Worm (Caenorhabditis elegans) whole organism, L1 larva: ENCODE data around the gene nhr-68.

Experiments
- ama-1 ChIP-seq: fragments of 150-350 bp; optimal IDR thresholded peaks from 2 replicates; lab custom pipeline; 2014
- blmp-1 ChIP-seq: fragments of 150-350 bp; optimal IDR thresholded peaks from 2 replicates; lab custom pipeline; 2014; ENCODE audit warnings: missing biosample characterization, missing genetic modification characterization
- egl-27 ChIP-seq, 2 experiments: fragments of 150-350 bp in 1 of 2; sonication (generic microtip); optimal IDR thresholded peaks; 3 replicates each; lab custom pipeline; 2017 to 2018; ENCODE audit warnings: missing biosample characterization in 2 of 2, missing genetic modification characterization in 2 of 2, missing genetic modification reagents in 2 of 2
- fos-1 ChIP-seq: fragments of 150-350 bp; optimal IDR thresholded peaks from 2 replicates; lab custom pipeline; 2014; ENCODE audit warnings: missing biosample characterization, missing genetic modification characterization
- lin-15B ChIP-seq: fragments of 150-350 bp; sonication (generic microtip); optimal IDR thresholded peaks from 3 replicates; lab custom pipeline; 2014; ENCODE audit warnings: missing biosample characterization, missing genetic modification characterization
- mdl-1 ChIP-seq, 2 experiments: fragments of 150-350 bp; optimal IDR thresholded peaks; 2 replicates each; lab custom pipeline; 2014 to 2017; ENCODE audit warnings: missing biosample characterization in 2 of 2, missing genetic modification characterization in 2 of 2, inconsistent platforms in 1 of 2
- pag-3 ChIP-seq: sonication (generic microtip); optimal IDR thresholded peaks from 2 replicates; lab custom pipeline; 2017; ENCODE audit warnings: missing genetic modification characterization, mild to moderate bottlenecking, missing compliant biosample characterization, antibody characterized with exemption, borderline replicate concordance; ENCODE audit not compliant: insufficient read depth
- pqm-1 ChIP-seq: sonication (generic microtip); optimal IDR thresholded peaks from 3 replicates; lab custom pipeline; 2017; ENCODE audit warnings: missing biosample characterization, missing genetic modification characterization
- snpc-4 ChIP-seq: fragments of 150-350 bp; optimal IDR thresholded peaks from 2 replicates; lab custom pipeline; 2014; ENCODE audit warnings: missing biosample characterization, missing genetic modification characterization
- unc-62 ChIP-seq: fragments of 150-350 bp; optimal IDR thresholded peaks from 2 replicates; lab custom pipeline; 2014; ENCODE audit warnings: missing biosample characterization, missing genetic modification reagents, missing genetic modification characterization
- zag-1 ChIP-seq: fragments of 150-350 bp; optimal IDR thresholded peaks from 2 replicates; lab custom pipeline; 2014; ENCODE audit warnings: missing biosample characterization, missing genetic modification characterization
- ztf-4 ChIP-seq: fragments of 150-350 bp; optimal IDR thresholded peaks from 2 replicates; lab custom pipeline; 2014; ENCODE audit warnings: missing biosample characterization, missing genetic modification characterization

ce11 chrV:11598807-11599206 is 25.6 kb downstream of the nhr-68 start, which contains the start of gene srx-84:
- no peak for TF ChIP-seq fos-1 (tag; lab: Kevin White, UChicago)
- TF ChIP-seq ama-1 (lab: Kevin White, UChicago) = no peak
- no peak for TF ChIP-seq zag-1 (tag; lab: Kevin White, UChicago)
- no peak for TF ChIP-seq egl-27 (tag; optimal IDR thresholded peaks at IDR 0.05; lab: Kevin White, UChicago)
- TF ChIP-seq blmp-1 (tag; lab: Kevin White, UChicago) = no peak
- TF ChIP-seq mdl-1 (tag; optimal IDR thresholded peaks at IDR 0.05; lab: Kevin White, UChicago) = no peak
- no peak for TF ChIP-seq ztf-4 (tag; lab: Kevin White, UChicago)
- no peak for TF ChIP-seq pqm-1 (tag; lab: Kevin White, UChicago)
- no peak for TF ChIP-seq lin-15B (tag; lab: Kevin White, UChicago)
- TF ChIP-seq pag-3 (tag; lab: Kevin White, UChicago) = no peak
- no peak for TF ChIP-seq snpc-4 (tag; lab: Kevin White, UChicago)
- no peak for TF ChIP-seq unc-62 (GFP tag; lab: Kevin White, UChicago)
